Worm (Caenorhabditis elegans) whole organism, L1 larva: ENCODE measurements around the gene Y54F10AL.1.
A peak's percentile ranks its signal among the peaks of the same experiment; 100 is the strongest.

Experiments used
- C34B4.2 ChIP-seq: sonication (generic microtip); optimal IDR thresholded peaks from 2 replicates; lab custom pipeline; 2017; ENCODE audit warnings: mild to moderate bottlenecking, missing genetic modification characterization, missing compliant biosample characterization
- ceh-63 ChIP-seq: fragments of 200-800 bp; sonication (Bioruptor generic); optimal IDR thresholded peaks from 2 replicates; lab custom pipeline; 2018; ENCODE audit warnings: mild to moderate bottlenecking, missing genetic modification characterization, missing compliant biosample characterization
- ceh-82 ChIP-seq, 3 experiments: fragments of 150-350 bp in 1 of 3; sonication (generic microtip) in 2 of 3; optimal IDR thresholded peaks; 2 replicates each; lab custom pipeline; 2014 to 2017; ENCODE audit warnings: missing biosample characterization in 3 of 3, missing genetic modification characterization in 3 of 3
- ceh-90 ChIP-seq: sonication (generic microtip); optimal IDR thresholded peaks from 2 replicates; lab custom pipeline; 2016; ENCODE audit warnings: missing genetic modification characterization, missing compliant biosample characterization
- dpl-1 ChIP-seq, 3 experiments: fragments of 150-350 bp in 2 of 3; sonication (generic microtip) in 1 of 3; optimal IDR thresholded peaks; 2 replicates each; lab custom pipeline; 2014 to 2017; ENCODE audit warnings: missing biosample characterization in 3 of 3, missing genetic modification characterization in 3 of 3, missing genetic modification reagents in 3 of 3
- dsc-1 ChIP-seq: sonication (generic microtip); optimal IDR thresholded peaks from 2 replicates; lab custom pipeline; 2016; ENCODE audit warnings: mild to moderate bottlenecking, missing genetic modification characterization, missing compliant biosample characterization
- efl-1 ChIP-seq, 4 experiments: fragments of 150-350 bp; optimal IDR thresholded peaks in 3 of 4; peaks in 1 of 4; 1 replicate in 1 of 4; 2 replicates in 3 of 4; lab custom pipeline; 2014; ENCODE audit warnings: missing biosample characterization in 2 of 4, missing genetic modification characterization in 2 of 4, missing genetic modification reagents in 2 of 4
- efl-3 ChIP-seq: fragments of 200-800 bp; sonication (Bioruptor generic); optimal IDR thresholded peaks from 2 replicates; lab custom pipeline; 2018; ENCODE audit warnings: mild to moderate bottlenecking, missing genetic modification characterization, missing compliant biosample characterization
- egl-13 ChIP-seq: sonication (generic microtip); optimal IDR thresholded peaks from 2 replicates; lab custom pipeline; 2016; ENCODE audit warnings: missing genotype, missing genetic modification reagents, missing genetic modification characterization, missing compliant biosample characterization
- elt-3 ChIP-seq, 6 experiments: fragments of 150-350 bp in 1 of 6; sonication (generic microtip); optimal IDR thresholded peaks; 2 replicates each; lab custom pipeline; 2017 to 2018; ENCODE audit warnings: missing biosample characterization in 6 of 6, missing genetic modification characterization in 6 of 6, inconsistent platforms in 1 of 6
- fkh-10 ChIP-seq: sonication (generic microtip); optimal IDR thresholded peaks from 2 replicates; lab custom pipeline; 2017; ENCODE audit warnings: missing biosample characterization, missing genetic modification reagents, missing genetic modification characterization
- fkh-8 ChIP-seq: sonication (generic microtip); optimal IDR thresholded peaks from 2 replicates; lab custom pipeline; 2016; ENCODE audit warnings: mild to moderate bottlenecking, missing genetic modification characterization, missing compliant biosample characterization
- fos-1 ChIP-seq: fragments of 150-350 bp; optimal IDR thresholded peaks from 2 replicates; lab custom pipeline; 2014; ENCODE audit warnings: missing biosample characterization, missing genetic modification characterization
- hlh-17 ChIP-seq: fragments of 200-800 bp; sonication (Bioruptor generic); optimal IDR thresholded peaks from 2 replicates; lab custom pipeline; 2018; ENCODE audit warnings: missing genetic modification characterization, mild to moderate bottlenecking, missing compliant biosample characterization, moderate library complexity, borderline replicate concordance
- jun-1 ChIP-seq: fragments of 150-350 bp; optimal IDR thresholded peaks from 2 replicates; lab custom pipeline; 2014; ENCODE audit warnings: missing biosample characterization, missing genetic modification reagents, missing genetic modification characterization
- lin-13 ChIP-seq: fragments of 150-350 bp; optimal IDR thresholded peaks from 2 replicates; lab custom pipeline; 2014; ENCODE audit warnings: missing biosample characterization, missing genetic modification reagents, missing genetic modification characterization
- lin-14 ChIP-seq: fragments of 200-800 bp; sonication (Bioruptor generic); optimal IDR thresholded peaks from 2 replicates; lab custom pipeline; 2018; ENCODE audit warnings: mild to moderate bottlenecking, missing genetic modification characterization, moderate library complexity, missing compliant biosample characterization
- lin-39 ChIP-seq: fragments of 150-350 bp; optimal IDR thresholded peaks from 2 replicates; lab custom pipeline; 2014; ENCODE audit warnings: missing biosample characterization, missing genetic modification reagents, missing genetic modification characterization
- lir-3 ChIP-seq: sonication (generic microtip); optimal IDR thresholded peaks from 2 replicates; lab custom pipeline; 2016; ENCODE audit warnings: mild to moderate bottlenecking, missing genetic modification characterization, moderate library complexity, missing compliant biosample characterization; ENCODE audit not compliant: poor library complexity
- lsy-2 ChIP-seq, 2 experiments: fragments of 150-350 bp; optimal IDR thresholded peaks; 2 replicates each; lab custom pipeline; 2014; ENCODE audit warnings: missing biosample characterization in 2 of 2, missing genetic modification characterization in 2 of 2
- mab-9 ChIP-seq: fragments of 200-800 bp; sonication (Bioruptor generic); IDR thresholded peaks from 2 replicates; pipeline ENCODE4 v1.3.6; 2022; ENCODE audit warnings: missing genetic modification reagents, missing genetic modification characterization, missing compliant biosample characterization
- mdl-1 ChIP-seq, 2 experiments: fragments of 150-350 bp; optimal IDR thresholded peaks; 2 replicates each; lab custom pipeline; 2014 to 2017; ENCODE audit warnings: missing biosample characterization in 2 of 2, missing genetic modification characterization in 2 of 2, inconsistent platforms in 1 of 2
- mef-2 ChIP-seq: fragments of 150-350 bp; optimal IDR thresholded peaks from 2 replicates; lab custom pipeline; 2014; ENCODE audit warnings: missing biosample characterization, missing genetic modification characterization
- mep-1 ChIP-seq: fragments of 150-350 bp; optimal IDR thresholded peaks from 2 replicates; lab custom pipeline; 2014; ENCODE audit warnings: missing biosample characterization, missing genetic modification characterization
- nhr-12 ChIP-seq: sonication (generic microtip); optimal IDR thresholded peaks from 2 replicates; lab custom pipeline; 2017; ENCODE audit warnings: missing biosample characterization, missing genetic modification characterization
- nhr-19 ChIP-seq: fragments of 200-800 bp; sonication (Bioruptor generic); conservative IDR thresholded peaks from 2 replicates; pipeline ENCODE4 v1.3.6; 2022; ENCODE audit warnings: missing genetic modification characterization, missing compliant biosample characterization
- nhr-20 ChIP-seq: sonication (generic microtip); optimal IDR thresholded peaks from 2 replicates; lab custom pipeline; 2016; ENCODE audit warnings: mild to moderate bottlenecking, missing genetic modification characterization, missing compliant biosample characterization
- nhr-237 ChIP-seq: fragments of 150-350 bp; optimal IDR thresholded peaks from 2 replicates; lab custom pipeline; 2014; ENCODE audit warnings: missing biosample characterization, missing genetic modification characterization
- nhr-47 ChIP-seq: sonication (generic microtip); optimal IDR thresholded peaks from 2 replicates; lab custom pipeline; 2016; ENCODE audit warnings: mild to moderate bottlenecking, missing genetic modification characterization, moderate library complexity, missing compliant biosample characterization
- nhr-71 ChIP-seq: sonication (generic microtip); optimal IDR thresholded peaks from 2 replicates; lab custom pipeline; 2016; ENCODE audit warnings: mild to moderate bottlenecking, missing genetic modification characterization, moderate library complexity, missing compliant biosample characterization
- nhr-76 ChIP-seq: sonication (generic microtip); optimal IDR thresholded peaks from 2 replicates; lab custom pipeline; 2017; ENCODE audit warnings: missing biosample characterization, missing genetic modification characterization
- nhr-84 ChIP-seq: sonication (generic microtip); optimal IDR thresholded peaks from 2 replicates; lab custom pipeline; 2017; ENCODE audit warnings: missing biosample characterization, missing genetic modification characterization
- nhr-85 ChIP-seq: sonication (generic microtip); peaks from one replicate; lab custom pipeline; 2016; ENCODE audit warnings: missing genetic modification characterization, inconsistent platforms, missing compliant biosample characterization
- nhr-90 ChIP-seq: sonication (generic microtip); optimal IDR thresholded peaks from 2 replicates; lab custom pipeline; 2016; ENCODE audit warnings: mild to moderate bottlenecking, missing genetic modification characterization, missing compliant biosample characterization; ENCODE audit not compliant: poor library complexity
- pag-3 ChIP-seq: sonication (generic microtip); optimal IDR thresholded peaks from 2 replicates; lab custom pipeline; 2017; ENCODE audit warnings: missing genetic modification characterization, mild to moderate bottlenecking, missing compliant biosample characterization, antibody characterized with exemption, borderline replicate concordance; ENCODE audit not compliant: insufficient read depth
- rnt-1 ChIP-seq: sonication (generic microtip); optimal IDR thresholded peaks from 2 replicates; lab custom pipeline; 2016; ENCODE audit warnings: mild to moderate bottlenecking, missing genetic modification characterization, moderate library complexity, missing compliant biosample characterization
- skn-1 ChIP-seq: fragments of 150-350 bp; optimal IDR thresholded peaks from 2 replicates; lab custom pipeline; 2014; ENCODE audit warnings: missing biosample characterization, missing genetic modification characterization
- snpc-4 ChIP-seq: fragments of 150-350 bp; optimal IDR thresholded peaks from 2 replicates; lab custom pipeline; 2014; ENCODE audit warnings: missing biosample characterization, missing genetic modification characterization
- snu-23 ChIP-seq: sonication (generic microtip); optimal IDR thresholded peaks from 2 replicates; lab custom pipeline; 2016; ENCODE audit warnings: missing genetic modification characterization, missing compliant biosample characterization
- sup-37 ChIP-seq: fragments of 200-800 bp; sonication (Bioruptor generic); optimal IDR thresholded peaks from 2 replicates; lab custom pipeline; 2018; ENCODE audit warnings: mild to moderate bottlenecking, missing genetic modification characterization, missing compliant biosample characterization
- swsn-7 ChIP-seq: sonication (generic microtip); optimal IDR thresholded peaks from 2 replicates; lab custom pipeline; 2016; ENCODE audit warnings: missing genetic modification characterization, missing compliant biosample characterization
- tbx-2 ChIP-seq: sonication (generic microtip); optimal IDR thresholded peaks from 2 replicates; lab custom pipeline; 2016; ENCODE audit warnings: missing genetic modification characterization, missing compliant biosample characterization
- unc-130 ChIP-seq: fragments of 150-350 bp; optimal IDR thresholded peaks from 2 replicates; lab custom pipeline; 2017; ENCODE audit warnings: missing biosample characterization, missing genetic modification characterization, inconsistent platforms
- unc-30 ChIP-seq: sonication (generic microtip); optimal IDR thresholded peaks from 2 replicates; lab custom pipeline; 2017; ENCODE audit warnings: missing biosample characterization, missing genetic modification characterization
- unc-62 ChIP-seq: fragments of 150-350 bp; optimal IDR thresholded peaks from 2 replicates; lab custom pipeline; 2014; ENCODE audit warnings: missing biosample characterization, missing genetic modification reagents, missing genetic modification characterization
- unc-86 ChIP-seq: sonication (generic microtip); optimal IDR thresholded peaks from 2 replicates; lab custom pipeline; 2016; ENCODE audit warnings: missing genetic modification characterization, missing compliant biosample characterization
- unc-98 ChIP-seq: fragments of 200-800 bp; sonication (Bioruptor generic); IDR thresholded peaks from 2 replicates; pipeline ENCODE4 v1.3.6; 2022; ENCODE audit warnings: missing genetic modification characterization, missing compliant biosample characterization
- xbp-1 ChIP-seq: sonication (generic microtip); optimal IDR thresholded peaks from 2 replicates; lab custom pipeline; 2016; ENCODE audit warnings: missing genetic modification characterization, missing compliant biosample characterization
- ztf-11 ChIP-seq, 2 experiments: sonication (generic microtip); optimal IDR thresholded peaks; 2 replicates each; lab custom pipeline; 2016 to 2017; ENCODE audit warnings: missing genetic modification characterization in 2 of 2, missing biosample characterization in 1 of 2, missing compliant biosample characterization in 1 of 2

Y54F10AL.1 gene

DNA sequence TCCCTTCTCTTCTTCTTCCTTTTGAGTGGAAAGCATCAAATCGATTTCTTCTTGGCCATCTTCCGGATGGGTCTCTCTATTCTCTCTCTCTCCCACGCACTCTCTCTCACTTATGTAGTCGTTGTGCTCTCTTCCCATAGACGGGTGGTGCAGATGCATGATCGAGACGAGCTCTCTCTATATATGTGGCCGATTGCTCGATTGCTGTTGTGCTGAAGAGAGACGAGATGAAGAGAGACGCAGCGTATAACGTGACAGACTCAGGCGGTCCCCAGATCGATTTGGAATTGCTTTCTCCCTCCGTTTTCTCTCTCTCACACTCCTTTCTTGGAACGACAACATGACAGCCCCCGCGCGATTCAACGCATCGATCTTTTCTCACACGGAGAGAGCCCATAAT is 45.2 kb downstream of the Y54F10AL.1 start:
- TF ChIP-seq fkh-10 (GFP tag; lab: Kevin White, UChicago) (no peak), elt-3 (tag; optimal IDR thresholded peaks at IDR 0.05; lab: Kevin White, UChicago) (no peak), lin-14 (peak; percentile 88), mep-1 (tag; lab: Kevin White, UChicago) (peak; percentile 35), snpc-4 (tag; lab: Kevin White, UChicago) (peak; percentile 19), nhr-71 (peak; percentile 72), tbx-2 (tag; lab: Kevin White, UChicago) (peak; percentile 59), unc-98 (no peak), rnt-1 (no peak), ceh-82 (tag; optimal IDR thresholded peaks at IDR 0.05; lab: Kevin White, UChicago) (peak in 1 of 3 experiments; percentile 30), nhr-19 (no peak), nhr-47 (tag; lab: Kevin White, UChicago) (peak; percentile 73), unc-86 (tag; lab: Kevin White, UChicago) (peak; percentile 81), dpl-1 (GFP tag; optimal IDR thresholded peaks at IDR 0.05; lab: Kevin White, UChicago) (peak in 1 of 3 experiments; percentile 28), nhr-12 (tag; lab: Kevin White, UChicago) (no peak), sup-37 (GFP tag; lab: Kevin White, UChicago) (no peak), fkh-8 (tag; lab: Kevin White, UChicago) (peak; percentile 82), mab-9 (GFP tag; lab: Robert Waterston, UW) (no peak), efl-1 (optimal IDR thresholded peaks at IDR 0.05; lab: Kevin White, UChicago) (peak; percentile 2 to 32), efl-1 (GFP tag; optimal IDR thresholded peaks at IDR 0.05 in 1 of 2; lab: Kevin White, UChicago) (peak in 1 of 2 experiments; percentile 18), unc-130 (tag; lab: Kevin White, UChicago) (no peak), ztf-11 (tag; optimal IDR thresholded peaks at IDR 0.05; lab: Kevin White, UChicago) (peak in 1 of 2 experiments; percentile 45), unc-62 (GFP tag; lab: Kevin White, UChicago) (no peak), C34B4.2 (tag; lab: Kevin White, UChicago) (no peak), mdl-1 (tag; optimal IDR thresholded peaks at IDR 0.05; lab: Kevin White, UChicago) (peak in 1 of 2 experiments; percentile 37), nhr-85 (peak; percentile 50), pag-3 (tag; lab: Kevin White, UChicago) (no peak), xbp-1 (tag; lab: Kevin White, UChicago) (peak; percentile 15), swsn-7 (tag; lab: Kevin White, UChicago) (peak; percentile 56), skn-1 (tag; lab: Kevin White, UChicago) (no peak), lin-13 (peak; percentile 28), snu-23 (GFP tag; lab: Kevin White, UChicago) (peak; percentile 52), ceh-90 (tag; lab: Kevin White, UChicago) (no peak), nhr-237 (tag; lab: Kevin White, UChicago) (no peak), lsy-2 (tag; optimal IDR thresholded peaks at IDR 0.05; lab: Kevin White, UChicago) (peak; percentile 29 to 44), egl-13 (tag; lab: Kevin White, UChicago) (peak; percentile 79), jun-1 (tag; lab: Kevin White, UChicago) (peak; percentile 38)

DNA sequence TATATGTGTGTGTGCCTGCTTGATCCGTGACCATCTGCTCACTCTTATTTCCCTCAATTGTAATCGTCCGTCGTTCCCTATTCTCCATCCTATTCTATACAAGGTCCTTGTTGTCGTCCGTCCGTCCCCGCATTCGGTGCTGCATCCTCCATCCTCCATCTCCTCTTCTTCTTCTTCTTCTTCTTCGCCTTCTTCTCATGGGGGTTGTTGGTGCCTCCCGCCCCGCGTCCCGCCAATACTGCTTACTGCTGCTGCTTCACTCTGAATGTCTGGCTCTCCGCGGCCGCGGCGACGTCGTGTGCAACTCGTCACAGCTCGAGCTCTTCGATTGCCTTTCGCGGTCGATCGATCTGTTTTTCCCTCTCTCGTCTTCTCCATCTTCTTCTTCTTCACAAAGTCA is 47.6 kb downstream of the Y54F10AL.1 start:
- no peak for TF ChIP-seq lir-3 (tag; lab: Kevin White, UChicago)
- TF ChIP-seq mef-2 (tag; lab: Kevin White, UChicago): no peak
- TF ChIP-seq nhr-47 (tag; lab: Kevin White, UChicago): peak; percentile 45
- no peak for TF ChIP-seq unc-30 (tag; lab: Kevin White, UChicago)
- TF ChIP-seq fos-1 (tag; lab: Kevin White, UChicago): no peak
- no peak for TF ChIP-seq nhr-84 (tag; lab: Kevin White, UChicago)
- no peak for TF ChIP-seq nhr-76 (tag; lab: Kevin White, UChicago)
- TF ChIP-seq hlh-17: no peak
- no peak for TF ChIP-seq lin-39 (tag; lab: Kevin White, UChicago)
- no peak for TF ChIP-seq ceh-63 (GFP tag; lab: Kevin White, UChicago)
- TF ChIP-seq mep-1 (tag; lab: Kevin White, UChicago): peak; percentile 28
- no peak for TF ChIP-seq ztf-11 (tag; optimal IDR thresholded peaks at IDR 0.05; lab: Kevin White, UChicago)
- TF ChIP-seq sup-37 (GFP tag; lab: Kevin White, UChicago): no peak
- TF ChIP-seq C34B4.2 (tag; lab: Kevin White, UChicago): no peak
- no peak for TF ChIP-seq nhr-20 (tag; lab: Kevin White, UChicago)
- TF ChIP-seq unc-86 (tag; lab: Kevin White, UChicago): peak; percentile 45
- TF ChIP-seq dsc-1 (tag; lab: Kevin White, UChicago): no peak
- TF ChIP-seq nhr-90: no peak
- TF ChIP-seq jun-1 (tag; lab: Kevin White, UChicago): no peak
- TF ChIP-seq mab-9 (GFP tag; lab: Robert Waterston, UW): peak; percentile 14; the same call in 1 of the 2 replicates
- no peak for TF ChIP-seq efl-3 (GFP tag; lab: Kevin White, UChicago)
- peak; percentile 5 for TF ChIP-seq snu-23 (GFP tag; lab: Kevin White, UChicago)
- TF ChIP-seq ceh-90 (tag; lab: Kevin White, UChicago): no peak
- TF ChIP-seq lsy-2 (tag; optimal IDR thresholded peaks at IDR 0.05; lab: Kevin White, UChicago): peak in 1 of 2 experiments; percentile 7
- peak; percentile 45 for TF ChIP-seq swsn-7 (tag; lab: Kevin White, UChicago)
- TF ChIP-seq dpl-1 (GFP tag; optimal IDR thresholded peaks at IDR 0.05; lab: Kevin White, UChicago): peak in 1 of 3 experiments; percentile 33
